Worm (Caenorhabditis elegans): ENCODE measurements around the gene snf-11.

snf-11 gene

DNA sequence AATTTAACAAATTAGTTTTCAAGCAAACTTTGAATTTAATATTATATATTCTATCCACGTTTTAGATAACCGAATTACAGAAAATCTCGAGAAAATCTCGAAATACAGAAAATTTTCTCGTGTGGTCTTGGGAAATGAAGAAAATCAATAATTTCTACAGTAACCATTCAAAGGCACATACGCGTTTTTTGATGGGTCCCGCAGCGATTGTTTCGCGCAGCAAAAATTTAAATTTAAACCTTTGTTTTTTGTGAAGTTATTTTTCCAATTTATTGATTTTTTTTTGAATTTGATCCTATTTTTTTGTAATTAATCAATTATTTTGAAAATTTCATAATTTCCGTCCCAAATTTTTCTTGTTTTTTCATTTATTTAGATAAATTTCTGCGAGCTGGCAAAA, 28.7 kb downstream of the snf-11 start (continued):
- peak; percentile 1 for TF ChIP-seq snpc-1.1 (tag; optimal IDR thresholded peaks at IDR 0.05; ENCODE audit: insufficient read depth)
- peak; percentile 22 for TF ChIP-seq efl-1 (GFP tag; optimal IDR thresholded peaks at IDR 0.05)
- peak; percentile 37 for TF ChIP-seq F49E8.2 (tag; optimal IDR thresholded peaks at IDR 0.05; ENCODE audit: insufficient read depth)
- peak; percentile 95 for TF ChIP-seq F33H1.4 (GFP tag; IDR thresholded peaks at IDR 0.05)
- peak; percentile 51; the same call in 1 of the 2 replicates for TF ChIP-seq D2030.7 (GFP tag; IDR thresholded peaks at IDR 0.05)
- TF ChIP-seq lsl-1 (GFP tag; optimal IDR thresholded peaks at IDR 0.05) = peak; percentile 93
- no peak for TF ChIP-seq let-526 (GFP tag; IDR thresholded peaks at IDR 0.05)
- peak; percentile 81 for TF ChIP-seq madf-8 (GFP tag; conservative IDR thresholded peaks at IDR 0.05)
- no peak for TF ChIP-seq ama-1 (optimal IDR thresholded peaks at IDR 0.05)
- TF ChIP-seq ama-1 (GFP tag; optimal IDR thresholded peaks at IDR 0.05) = no peak
- TF ChIP-seq ceh-91 (GFP tag; IDR thresholded peaks at IDR 0.05) = peak; percentile 45; the same call in 1 of the 2 replicates

DNA sequence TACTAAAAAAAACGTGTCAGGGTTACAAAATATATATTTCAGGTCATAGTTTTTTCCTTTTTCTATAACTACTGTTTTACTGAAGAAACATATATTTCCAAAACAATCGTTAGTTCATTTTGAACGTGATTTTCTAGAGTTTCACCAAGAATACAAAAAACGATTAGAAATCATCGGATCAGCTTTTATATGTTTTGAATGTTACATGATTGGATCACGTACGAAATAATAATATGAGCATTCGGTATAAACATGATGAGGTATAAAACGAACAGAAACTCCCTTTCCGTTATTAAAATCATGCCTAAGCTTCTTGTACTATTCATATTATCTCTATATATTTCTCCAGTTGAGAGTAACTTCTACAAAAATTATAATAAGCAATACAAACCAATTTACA, 35.4 kb downstream of the snf-11 start, which contains the start of gene clec-223:
TSS of gene clec-223 (plus strand) at position 301 of the 400 bp plus-strand sequence.
- TF ChIP-seq Y79H2A.3 (GFP tag; conservative IDR thresholded peaks at IDR 0.05) (no peak), snpc-1.1 (tag; optimal IDR thresholded peaks at IDR 0.05; ENCODE audit: insufficient read depth) (no peak)

DNA sequence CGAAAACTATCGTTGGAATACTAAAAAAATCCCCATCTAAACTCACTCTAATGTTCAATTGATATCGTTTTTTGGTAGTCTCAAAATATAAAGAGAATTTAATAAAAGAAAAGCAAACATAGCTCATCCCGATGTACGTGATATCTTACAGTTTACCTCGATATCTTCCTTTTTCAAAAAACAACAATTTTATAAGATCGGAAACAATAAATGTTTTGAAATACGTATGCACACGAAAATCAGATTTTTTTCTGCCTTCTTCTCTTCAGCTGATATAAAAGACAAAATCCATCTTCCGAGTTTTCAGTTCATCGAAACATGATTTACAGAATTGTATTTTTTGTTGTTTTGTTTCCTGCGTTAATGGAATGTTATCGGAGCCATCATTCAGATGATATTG, 37.2 kb downstream of the snf-11 start, which contains the start of gene clec-222:
TSS of gene clec-222 (plus strand) at position 301 of the 400 bp plus-strand sequence.
- TF ChIP-seq F57A8.1 (GFP tag; optimal IDR thresholded peaks at IDR 0.05) = no peak
- no peak for TF ChIP-seq nhr-27 (tag; optimal IDR thresholded peaks at IDR 0.05)
- no peak for TF ChIP-seq madf-10 (tag; optimal IDR thresholded peaks at IDR 0.05)
- TF ChIP-seq cebp-1 (GFP tag; IDR thresholded peaks at IDR 0.05) = no peak
- no peak for TF ChIP-seq cebp-1 (tag; optimal IDR thresholded peaks at IDR 0.05)
- no peak for TF ChIP-seq nhr-179 (tag; optimal IDR thresholded peaks at IDR 0.05)
- TF ChIP-seq attf-6 (GFP tag; IDR thresholded peaks at IDR 0.05) = no peak

DNA sequence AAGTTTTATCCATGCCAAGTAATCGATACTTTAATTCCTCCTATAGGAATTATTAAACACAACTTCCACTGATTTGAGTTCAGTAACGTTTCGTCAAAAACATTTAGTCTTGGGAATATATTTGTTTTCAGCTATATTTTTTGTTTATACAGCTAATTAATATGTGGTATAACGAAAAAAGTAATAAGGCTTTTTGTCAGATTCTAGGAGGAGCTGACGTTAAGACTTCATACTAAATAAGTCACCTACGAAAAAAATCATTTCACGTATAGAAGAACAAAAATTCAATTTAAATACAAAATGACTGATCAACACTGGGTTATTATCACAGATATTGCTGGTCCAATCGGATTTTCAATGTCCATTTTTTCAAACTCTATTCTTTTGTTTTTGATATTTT, 39.5 kb downstream of the snf-11 start, which contains the start of gene str-115:
TSS of gene str-115 (plus strand) at position 301 of the 400 bp plus-strand sequence.
- TF ChIP-seq ama-1 (optimal IDR thresholded peaks at IDR 0.05) = no peak
- TF ChIP-seq ama-1 (GFP tag; optimal IDR thresholded peaks at IDR 0.05) = no peak
- TF ChIP-seq lin-54 (GFP tag; optimal IDR thresholded peaks at IDR 0.05) = no peak
- TF ChIP-seq tbp1 (GFP tag; optimal IDR thresholded peaks at IDR 0.05) = no peak
- TF ChIP-seq ceh-91 (GFP tag; IDR thresholded peaks at IDR 0.05) = no peak
- TF ChIP-seq ceh-58 (GFP tag; IDR thresholded peaks at IDR 0.05) = no peak
- TF ChIP-seq T07F8.4 (tag; optimal IDR thresholded peaks at IDR 0.05) = no peak
- TF ChIP-seq rpc-1 (optimal IDR thresholded peaks at IDR 0.05) = no peak
- TF ChIP-seq rpc-1 (tag; optimal IDR thresholded peaks at IDR 0.05) = no peak
- TF ChIP-seq mcd-1 (GFP tag; IDR thresholded peaks at IDR 0.05) = no peak
- no peak for TF ChIP-seq ZK185.1 (tag; optimal IDR thresholded peaks at IDR 0.05; ENCODE audit: poor library complexity, severe bottlenecking)
- TF ChIP-seq B0261.1 (tag; optimal IDR thresholded peaks at IDR 0.05) = no peak
- TF ChIP-seq F33H1.4 (GFP tag; IDR thresholded peaks at IDR 0.05) = no peak
- no peak for TF ChIP-seq let-607 (tag; optimal IDR thresholded peaks at IDR 0.05)
- no peak for TF ChIP-seq ekl-4 (GFP tag; IDR thresholded peaks at IDR 0.05)
- TF ChIP-seq zfh-2 (GFP tag; conservative IDR thresholded peaks at IDR 0.05) = no peak
- TF ChIP-seq mel-28 (tag; optimal IDR thresholded peaks at IDR 0.05; ENCODE audit: borderline replicate concordance) = no peak
- no peak for TF ChIP-seq K11D2.4 (GFP tag; IDR thresholded peaks at IDR 0.05)
- no peak for TF ChIP-seq rec-8 (tag; optimal IDR thresholded peaks at IDR 0.05)
